Worm (Caenorhabditis elegans) whole organism, mixed stage, embryonic: ENCODE results near the gene Y12A6A.1.

Experiments used
- bed-3 ChIP-seq: fragments of 200-800 bp; sonication (Bioruptor generic); optimal IDR thresholded peaks from 3 replicates; lab custom pipeline; 2018; ENCODE audit warnings: mild to moderate bottlenecking, missing genetic modification characterization, moderate library complexity, missing compliant biosample characterization
- drap-1 ChIP-seq: fragments of 200-800 bp; sonication (Bioruptor generic); optimal IDR thresholded peaks from 3 replicates; lab custom pipeline; 2018; ENCODE audit warnings: mild to moderate bottlenecking, missing genetic modification characterization, missing compliant biosample characterization
- elt-3 ChIP-seq: fragments of 150-350 bp; optimal IDR thresholded peaks from 2 replicates; lab custom pipeline; 2014; ENCODE audit warnings: missing biosample characterization, missing genetic modification characterization
- lin-13 ChIP-seq: fragments of 150-350 bp; optimal IDR thresholded peaks from 2 replicates; lab custom pipeline; 2014; ENCODE audit warnings: missing biosample characterization, missing genetic modification characterization
- nhr-12 ChIP-seq: fragments of 150-350 bp; optimal IDR thresholded peaks from 2 replicates; lab custom pipeline; 2014; ENCODE audit warnings: missing biosample characterization, missing genetic modification characterization
- nhr-76 ChIP-seq: sonication (generic microtip); optimal IDR thresholded peaks from 2 replicates; lab custom pipeline; 2017; ENCODE audit warnings: missing biosample characterization, missing genetic modification characterization
- pha-4 ChIP-seq: fragments of 150-350 bp; optimal IDR thresholded peaks from 2 replicates; lab custom pipeline; 2018; ENCODE audit warnings: missing biosample characterization, missing genetic modification reagents, missing genetic modification characterization
- snpc-4 ChIP-seq: fragments of 150-350 bp; optimal IDR thresholded peaks from 2 replicates; lab custom pipeline; 2014; ENCODE audit warnings: missing biosample characterization, missing genetic modification characterization
- sptf-1 ChIP-seq: sonication (generic microtip); optimal IDR thresholded peaks from 2 replicates; lab custom pipeline; 2017; ENCODE audit warnings: mild to moderate bottlenecking, missing genetic modification characterization, moderate library complexity, missing compliant biosample characterization
- unc-62 ChIP-seq: fragments of 150-350 bp; optimal IDR thresholded peaks from 2 replicates; lab custom pipeline; 2014; ENCODE audit warnings: missing biosample characterization, missing genetic modification reagents, missing genetic modification characterization

ce11 chrX:13615181-13615580 is 6.3 kb downstream of the Y12A6A.1 start:
- no peak for TF ChIP-seq drap-1 (GFP tag; lab: Kevin White, UChicago)
- no peak for TF ChIP-seq unc-62 (GFP tag; lab: Kevin White, UChicago)
- TF ChIP-seq sptf-1 (tag; lab: Kevin White, UChicago), result no peak
- TF ChIP-seq elt-3 (tag; lab: Kevin White, UChicago), result no peak
- TF ChIP-seq snpc-4 (tag; lab: Kevin White, UChicago), result no peak
- no peak for TF ChIP-seq bed-3 (GFP tag; lab: Kevin White, UChicago)
- TF ChIP-seq pha-4 (tag; lab: Kevin White, UChicago), result no peak
- TF ChIP-seq nhr-76 (tag; lab: Kevin White, UChicago), result no peak
- no peak for TF ChIP-seq nhr-12
- TF ChIP-seq lin-13 (tag; lab: Kevin White, UChicago), result no peak
